Fruit fly (Drosophila melanogaster) whole organism, pupa: ENCODE data around the gene Pak.

Source experiments
- CG12605 ChIP-seq: fragments of 200-800 bp; sonication (Bioruptor generic); IDR thresholded peaks from 2 replicates; pipeline ENCODE4 v1.3.6; 2022; ENCODE audit warnings: missing biosample characterization, missing genetic modification characterization
- CG4496 ChIP-seq: fragments of 200-800 bp; sonication (Bioruptor generic); IDR thresholded peaks from 3 replicates; pipeline ENCODE4 v1.3.6; 2022; ENCODE audit warnings: missing biosample characterization, missing genetic modification characterization
- CG8159 ChIP-seq: fragments of 200-800 bp; sonication (Bioruptor generic); optimal IDR thresholded peaks from 3 replicates; lab custom pipeline; 2018; ENCODE audit warnings: missing biosample characterization, mild to moderate bottlenecking, missing genetic modification characterization, moderate library complexity
- Ets98B ChIP-seq: fragments of 200-800 bp; sonication (Bioruptor generic); IDR thresholded peaks from 2 replicates; pipeline ENCODE4 v1.3.6; 2022; ENCODE audit warnings: missing biosample characterization, missing genetic modification characterization
- Pif1A ChIP-seq: fragments of 200-800 bp; sonication (Bioruptor generic); optimal IDR thresholded peaks from 3 replicates; lab custom pipeline; 2016; ENCODE audit warnings: missing biosample characterization, missing genetic modification characterization
- Snoo ChIP-seq: fragments of 200-800 bp; sonication (Bioruptor generic); optimal IDR thresholded peaks from 3 replicates; lab custom pipeline; 2017; ENCODE audit warnings: missing biosample characterization, mild to moderate bottlenecking, missing genetic modification characterization, inconsistent platforms

DNA sequence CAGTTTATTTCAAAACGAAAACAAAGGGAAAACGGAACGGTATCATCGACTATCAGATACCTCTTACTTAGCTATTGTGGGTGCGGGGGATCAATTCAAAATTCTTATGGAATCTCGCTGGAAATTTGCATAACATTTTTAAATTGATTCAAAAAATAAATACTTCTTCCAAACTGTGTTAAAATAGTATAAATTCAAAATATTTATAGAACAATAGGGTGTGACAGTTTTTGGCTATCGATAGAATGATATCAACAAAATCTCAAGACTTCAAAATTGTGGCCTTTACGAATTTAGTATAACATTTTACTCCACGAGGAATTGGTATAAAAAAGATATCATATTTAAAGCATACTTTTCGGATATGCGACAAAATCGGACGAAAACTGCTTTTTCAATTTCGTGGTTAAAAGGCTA lies 37.7 kb downstream of the Pak start:
- TF ChIP-seq CG12605 (GFP tag; lab: Robert Waterston, UW) = no peak
- TF ChIP-seq CG4496 = no peak
- no peak for TF ChIP-seq Ets98B
- no peak for TF ChIP-seq Pif1A (GFP tag; lab: Kevin White, UChicago)
- no peak for TF ChIP-seq CG8159
- TF ChIP-seq Snoo (tag; lab: Kevin White, UChicago) = no peak
